Fruit fly (Drosophila melanogaster): ENCODE data around the gene sens-2.

Gene sens-2

DNA sequence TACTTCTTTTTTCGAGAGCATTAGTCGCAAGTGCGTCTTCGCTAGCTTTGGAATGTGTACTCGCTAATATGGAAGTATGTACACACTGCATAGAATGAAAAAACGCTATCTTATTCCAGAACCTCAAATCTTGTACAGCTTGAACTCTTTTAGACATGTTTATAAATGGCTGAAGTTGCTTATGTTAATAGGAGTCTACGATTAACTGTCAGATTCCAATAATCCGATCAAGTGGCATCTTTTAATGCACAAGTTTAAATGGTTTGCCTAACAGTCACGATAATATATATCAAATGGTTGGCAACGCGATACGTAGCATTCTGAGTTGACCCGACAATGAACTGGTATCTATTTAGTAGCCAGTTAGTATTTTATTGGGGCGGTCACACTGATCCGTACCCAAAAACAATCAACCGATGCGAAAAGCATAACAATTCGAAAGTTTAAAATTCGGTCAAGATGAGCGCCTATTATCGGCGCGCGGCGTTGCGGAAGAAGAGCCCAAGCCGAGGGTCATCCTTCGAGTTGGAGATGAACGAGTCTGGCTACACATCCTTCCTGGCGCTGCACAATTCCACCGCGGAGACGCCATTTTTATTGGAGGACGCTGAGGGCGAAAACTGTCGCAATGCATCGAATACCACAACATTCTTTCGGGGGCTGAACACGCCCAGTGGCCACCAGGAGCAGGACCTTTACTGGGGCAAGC lies 30.4 kb downstream of the sens-2 start, which contains the start of gene Rca1:
Gene Rca1, plus strand, starts transcription at position 353 of the 709 bp plus-strand sequence.
- no peak for TF ChIP-seq fd96Ca (GFP tag; IDR thresholded peaks at IDR 0.05)

DNA sequence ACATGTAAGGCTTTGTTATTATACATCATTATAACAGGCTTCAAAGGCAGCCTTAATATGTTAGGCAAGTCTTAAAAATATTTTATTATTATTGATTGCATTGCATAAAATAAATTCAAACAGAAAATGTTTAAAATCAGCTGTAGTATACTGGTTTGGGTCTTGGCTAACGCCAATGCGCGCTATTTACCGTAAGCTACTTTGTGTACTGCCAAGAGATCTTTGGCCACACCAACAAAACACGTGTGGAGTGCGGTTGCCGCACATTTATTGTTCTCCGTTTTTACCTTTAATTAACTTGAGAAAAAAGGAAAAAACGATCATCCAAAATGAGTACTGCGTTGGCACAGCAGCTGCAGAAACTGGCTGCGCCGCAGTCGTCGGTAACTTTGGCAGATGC lies 32.2 kb downstream of the sens-2 start:
- TF ChIP-seq Pif1B (GFP tag; optimal IDR thresholded peaks at IDR 0.05) (no peak), CG12605 (GFP tag; IDR thresholded peaks at IDR 0.05) (peak; percentile 42; the same call in 1 of the 2 replicates)

DNA sequence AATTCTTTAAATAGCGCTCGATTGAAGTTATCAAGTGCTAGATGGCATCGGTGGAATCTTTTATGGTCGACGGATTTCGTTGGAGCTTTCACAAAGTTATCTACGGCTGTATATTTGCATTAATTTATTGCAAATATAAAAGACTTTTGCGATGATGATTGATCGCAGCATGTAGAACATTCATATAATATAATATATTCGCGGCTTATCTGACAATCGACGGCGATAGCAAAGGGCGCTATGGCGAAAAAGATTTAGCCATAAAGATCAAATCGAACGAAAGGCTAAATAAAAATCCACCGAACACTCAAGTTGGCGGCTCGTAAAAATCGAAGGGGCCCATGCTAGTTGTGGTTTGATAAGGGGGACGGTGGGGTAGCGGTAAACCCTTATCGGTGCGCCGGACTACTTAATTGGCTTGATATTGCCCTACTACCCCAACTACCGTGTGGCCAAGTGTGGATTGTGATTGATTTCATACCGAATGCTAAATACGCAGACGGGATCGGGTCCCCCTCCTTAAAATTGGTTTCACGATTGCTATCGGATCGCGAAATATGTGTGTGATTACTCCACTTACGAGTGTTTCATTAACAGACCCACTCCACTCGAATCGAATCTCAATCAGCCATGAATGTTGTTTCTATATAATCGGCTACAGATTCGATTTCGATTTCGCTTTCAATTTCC lies 46.6 kb downstream of the sens-2 start:
- TF ChIP-seq CG14655 (GFP tag; optimal IDR thresholded peaks at IDR 0.05) = no peak
- no peak for TF ChIP-seq CG34367 (tag; optimal IDR thresholded peaks at IDR 0.05)
- no peak for TF ChIP-seq CG8159 (tag; optimal IDR thresholded peaks at IDR 0.05)
- no peak for TF ChIP-seq Ets98B (GFP tag; IDR thresholded peaks at IDR 0.05)
- TF ChIP-seq CG17806 (tag; optimal IDR thresholded peaks at IDR 0.05) = no peak
- no peak for TF ChIP-seq CG4496 (GFP tag; IDR thresholded peaks at IDR 0.05)
- no peak for TF ChIP-seq rn (GFP tag; IDR thresholded peaks at IDR 0.05)
- TF ChIP-seq CG8301 (tag; optimal IDR thresholded peaks at IDR 0.05) = no peak
- TF ChIP-seq Snoo (tag; optimal IDR thresholded peaks at IDR 0.05) = no peak
- TF ChIP-seq D1 (tag; optimal IDR thresholded peaks at IDR 0.05) = no peak
- TF ChIP-seq CG13204 (GFP tag; optimal IDR thresholded peaks at IDR 0.05) = no peak
- TF ChIP-seq CG15710 (tag; optimal IDR thresholded peaks at IDR 0.05) = no peak
- no peak for TF ChIP-seq fd96Ca (GFP tag; IDR thresholded peaks at IDR 0.05)
- TF ChIP-seq Pif1B (GFP tag; optimal IDR thresholded peaks at IDR 0.05) = no peak
- no peak for TF ChIP-seq EcR (GFP tag; optimal IDR thresholded peaks at IDR 0.05)

DNA sequence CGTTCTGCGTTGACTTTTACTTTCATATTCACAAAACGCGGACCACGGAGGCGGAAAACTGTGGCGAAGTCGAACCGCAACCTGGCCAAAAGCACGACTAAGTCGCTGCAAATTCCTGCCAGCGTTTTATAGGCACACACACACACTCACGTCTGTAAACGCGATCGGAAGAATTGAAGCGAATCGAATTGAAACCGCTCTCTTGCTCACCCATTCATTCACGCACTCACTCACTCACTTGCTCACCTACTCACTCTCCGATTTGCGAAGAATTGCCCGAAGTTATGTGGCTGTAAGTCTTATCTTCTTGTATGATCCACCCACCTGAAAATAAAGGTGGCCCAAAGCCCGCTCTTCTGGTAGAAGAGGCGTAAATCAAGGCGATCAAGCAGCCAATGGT lies 48.6 kb downstream of the sens-2 start, which contains the start of gene Nha1:
Gene Nha1, minus strand, starts transcription at position 101 of the 400 bp plus-strand sequence.
- TF ChIP-seq CG10348 (GFP tag; IDR thresholded peaks at IDR 0.05) (no peak), Snoo (tag; optimal IDR thresholded peaks at IDR 0.05) (no peak), CG17806 (tag; optimal IDR thresholded peaks at IDR 0.05) (no peak), CG15710 (tag; optimal IDR thresholded peaks at IDR 0.05) (no peak), CG32121 (GFP tag; IDR thresholded peaks at IDR 0.05) (no peak), Pif1A (GFP tag; optimal IDR thresholded peaks at IDR 0.05) (no peak), Pif1B (GFP tag; optimal IDR thresholded peaks at IDR 0.05) (no peak), EcR (GFP tag; optimal IDR thresholded peaks at IDR 0.05) (no peak), CG8301 (tag; optimal IDR thresholded peaks at IDR 0.05) (no peak), CG14655 (GFP tag; optimal IDR thresholded peaks at IDR 0.05) (no peak)

DNA sequence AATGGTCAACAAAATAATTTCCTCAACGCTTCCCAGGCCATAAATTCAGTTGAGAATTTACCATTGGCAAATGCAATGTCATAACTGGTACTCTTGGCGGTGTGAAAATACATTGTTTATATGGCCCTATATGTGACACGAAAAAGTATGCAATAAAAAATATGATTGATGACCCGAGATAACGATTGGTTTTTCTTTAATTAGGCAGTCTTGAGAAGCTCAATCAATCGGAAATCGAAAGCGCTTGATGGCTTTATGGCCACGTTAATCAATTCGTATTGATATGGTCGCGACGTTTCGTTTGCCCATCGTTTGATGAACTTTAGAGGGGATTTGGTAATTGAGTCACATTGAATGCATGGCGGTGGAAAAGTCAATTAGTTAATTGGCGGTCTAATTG lies 49.0 kb downstream of the sens-2 start:
- TF ChIP-seq CG8301 (tag; optimal IDR thresholded peaks at IDR 0.05) (no peak), CG8159 (tag; optimal IDR thresholded peaks at IDR 0.05) (no peak), CG12605 (GFP tag; IDR thresholded peaks at IDR 0.05) (no peak), Ets98B (GFP tag; IDR thresholded peaks at IDR 0.05) (no peak), Pif1B (GFP tag; optimal IDR thresholded peaks at IDR 0.05) (no peak), rn (GFP tag; IDR thresholded peaks at IDR 0.05) (no peak), EcR (GFP tag; optimal IDR thresholded peaks at IDR 0.05) (no peak), CG17806 (tag; optimal IDR thresholded peaks at IDR 0.05) (no peak), Snoo (tag; optimal IDR thresholded peaks at IDR 0.05) (no peak), CG13204 (GFP tag; optimal IDR thresholded peaks at IDR 0.05) (no peak), CG14655 (GFP tag; optimal IDR thresholded peaks at IDR 0.05) (no peak), D1 (tag; optimal IDR thresholded peaks at IDR 0.05) (no peak), gl (tag; optimal IDR thresholded peaks at IDR 0.05) (no peak), CG34367 (tag; optimal IDR thresholded peaks at IDR 0.05) (no peak), fd96Ca (GFP tag; IDR thresholded peaks at IDR 0.05) (no peak), CG9948 (tag; optimal IDR thresholded peaks at IDR 0.05) (no peak), CG15710 (tag; optimal IDR thresholded peaks at IDR 0.05) (no peak)

DNA sequence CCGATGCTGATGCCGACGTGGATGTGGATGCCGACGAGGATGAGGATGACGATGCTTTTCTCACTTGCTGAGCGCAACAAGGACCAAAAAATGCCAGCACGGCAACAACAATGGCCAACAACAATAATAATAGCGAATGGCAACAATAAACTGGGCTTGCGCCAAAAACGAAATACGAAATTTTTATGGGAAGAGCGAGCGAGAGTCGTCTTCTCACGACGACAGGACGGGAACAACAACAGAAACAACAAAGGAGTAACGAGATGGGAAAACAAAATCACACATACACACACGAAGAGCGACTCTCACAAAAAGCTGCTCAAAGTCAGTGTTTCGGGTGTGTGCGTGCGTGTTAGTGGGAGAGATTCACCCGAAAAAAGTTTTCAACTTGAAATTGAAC lies 52.3 kb downstream of the sens-2 start:
- no peak for TF ChIP-seq fd96Ca (GFP tag; IDR thresholded peaks at IDR 0.05)
- TF ChIP-seq Pif1B (GFP tag; optimal IDR thresholded peaks at IDR 0.05) = no peak
- TF ChIP-seq CG34367 (tag; optimal IDR thresholded peaks at IDR 0.05) = no peak

DNA sequence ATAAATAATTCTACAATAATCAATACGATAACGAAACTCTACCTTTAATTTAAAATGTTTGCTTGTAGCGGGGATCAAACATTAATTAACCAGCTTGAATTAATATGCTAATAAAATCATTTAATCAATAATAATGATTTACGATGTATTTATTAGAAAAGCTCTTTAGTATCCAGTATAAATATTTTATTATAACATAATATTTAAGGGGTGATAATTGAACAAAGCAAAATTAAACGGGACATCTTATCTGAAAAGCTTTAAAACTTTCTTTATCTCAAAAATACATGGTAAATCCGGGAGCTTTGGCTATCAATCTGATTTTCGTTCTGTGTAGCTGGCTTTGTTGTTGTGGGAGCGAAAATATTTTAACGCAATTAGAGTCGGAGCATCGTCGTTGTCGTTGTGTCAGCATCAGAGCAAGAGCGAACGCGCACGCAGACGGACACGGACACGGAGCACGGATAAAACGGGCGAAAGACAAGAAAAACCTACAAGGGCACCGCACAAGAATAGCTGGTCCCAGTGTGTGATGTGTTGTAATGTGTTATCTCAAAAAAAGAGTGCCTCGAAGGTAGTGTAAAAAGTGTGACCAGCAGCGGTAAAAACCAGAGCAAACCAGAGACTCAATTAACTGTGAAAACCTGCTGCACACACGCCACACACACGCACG lies 52.9 kb downstream of the sens-2 start, which contains the start of gene Nlg2:
Gene Nlg2, plus strand, starts transcription at position 375 of the 673 bp plus-strand sequence.
- peak; percentile 2 for TF ChIP-seq CG17806 (tag; optimal IDR thresholded peaks at IDR 0.05)
- TF ChIP-seq CG8159 (tag; optimal IDR thresholded peaks at IDR 0.05) = peak; percentile 66
- no peak for TF ChIP-seq CG34367 (tag; optimal IDR thresholded peaks at IDR 0.05)
- TF ChIP-seq CG12605 (GFP tag; IDR thresholded peaks at IDR 0.05) = no peak
- peak; percentile 41 for TF ChIP-seq CG15710 (tag; optimal IDR thresholded peaks at IDR 0.05)
- TF ChIP-seq CG9948 (tag; optimal IDR thresholded peaks at IDR 0.05) = peak; percentile 36
- peak; percentile 14 for TF ChIP-seq CG8301 (tag; optimal IDR thresholded peaks at IDR 0.05)
- peak; percentile 43 for TF ChIP-seq CG14655 (GFP tag; optimal IDR thresholded peaks at IDR 0.05)
